Worm (Caenorhabditis elegans) whole organism, L4 larva: ENCODE results near the gene evl-14.
A peak's percentile ranks its signal among the peaks of the same experiment; 100 is the strongest.

Experiments
- F10B5.3 ChIP-seq: sonication (generic microtip); optimal IDR thresholded peaks from 2 replicates; lab custom pipeline; 2016; ENCODE audit warnings: mild to moderate bottlenecking, missing genetic modification characterization, missing compliant biosample characterization
- Y105C5A.15 ChIP-seq: fragments of 200-800 bp; sonication (Bioruptor generic); IDR thresholded peaks from 2 replicates; pipeline ENCODE4 v1.3.6; 2022; ENCODE audit warnings: missing genetic modification characterization, missing compliant biosample characterization
- aha-1 ChIP-seq: fragments of 150-350 bp; peaks from one replicate; lab custom pipeline; 2014; ENCODE audit warnings: missing biosample characterization, missing genetic modification characterization
- ama-1 ChIP-seq: fragments of 150-350 bp; optimal IDR thresholded peaks from 2 replicates; lab custom pipeline; 2014; ENCODE audit warnings: inconsistent platforms, mixed read lengths
- ceh-32 ChIP-seq: sonication (generic microtip); optimal IDR thresholded peaks from 2 replicates; lab custom pipeline; 2016; ENCODE audit warnings: mild to moderate bottlenecking, missing genetic modification characterization, missing compliant biosample characterization; ENCODE audit not compliant: poor library complexity
- ceh-44 ChIP-seq: fragments of 200-800 bp; sonication (Bioruptor generic); IDR thresholded peaks from 2 replicates; pipeline ENCODE4 v1.3.6; 2022; ENCODE audit warnings: missing genetic modification reagents, missing genetic modification characterization, missing compliant biosample characterization
- ceh-82 ChIP-seq: sonication (generic microtip); optimal IDR thresholded peaks from 2 replicates; lab custom pipeline; 2017; ENCODE audit warnings: missing biosample characterization, missing genetic modification characterization
- ctbp-1 ChIP-seq: fragments of 200-800 bp; sonication (Bioruptor generic); IDR thresholded peaks from 2 replicates; pipeline ENCODE4 v1.3.6; 2022; ENCODE audit warnings: missing genetic modification reagents, missing genetic modification characterization, missing compliant biosample characterization
- daf-16 ChIP-seq, 3 experiments: sonication (generic microtip); optimal IDR thresholded peaks; 2 replicates each; lab custom pipeline; 2016 to 2017; ENCODE audit warnings: missing genetic modification characterization in 3 of 3, missing genetic modification reagents in 3 of 3, mild to moderate bottlenecking in 2 of 3, missing compliant biosample characterization in 2 of 3, missing biosample characterization in 1 of 3, moderate library complexity in 1 of 3
- dpl-1 ChIP-seq: fragments of 150-350 bp; optimal IDR thresholded peaks from 2 replicates; lab custom pipeline; 2014; ENCODE audit warnings: missing biosample characterization, missing genetic modification reagents, missing genetic modification characterization
- fkh-10 ChIP-seq: fragments of 150-350 bp; optimal IDR thresholded peaks from 2 replicates; lab custom pipeline; 2014; ENCODE audit warnings: missing biosample characterization, missing genetic modification reagents, missing genetic modification characterization
- hlh-30 ChIP-seq: sonication (generic microtip); optimal IDR thresholded peaks from 2 replicates; lab custom pipeline; 2017; ENCODE audit warnings: antibody characterized with exemption, mild to moderate bottlenecking, missing genetic modification characterization, missing compliant biosample characterization; ENCODE audit not compliant: insufficient read depth
- jun-1 ChIP-seq: fragments of 150-350 bp; optimal IDR thresholded peaks from 2 replicates; lab custom pipeline; 2014; ENCODE audit warnings: missing biosample characterization, missing genetic modification reagents, missing genetic modification characterization
- lin-29 ChIP-seq: fragments of 200-800 bp; sonication (Bioruptor generic); IDR thresholded peaks from 2 replicates; pipeline ENCODE4 v1.3.6; 2022; ENCODE audit warnings: missing genetic modification reagents, missing genetic modification characterization, missing compliant biosample characterization
- lir-3 ChIP-seq: sonication (generic microtip); optimal IDR thresholded peaks from 2 replicates; lab custom pipeline; 2016; ENCODE audit warnings: mild to moderate bottlenecking, missing genetic modification characterization, missing compliant biosample characterization
- lsy-2 ChIP-seq, 2 experiments: fragments of 150-350 bp in 1 of 2; sonication (generic microtip) in 1 of 2; optimal IDR thresholded peaks; 2 replicates each; lab custom pipeline; 2014 to 2017; ENCODE audit warnings: missing biosample characterization in 2 of 2, missing genetic modification characterization in 2 of 2
- mdt-29 ChIP-seq: fragments of 200-800 bp; sonication (Bioruptor generic); IDR thresholded peaks from 2 replicates; pipeline ENCODE4 v1.3.6; 2022; ENCODE audit warnings: missing genetic modification reagents, missing genetic modification characterization, missing compliant biosample characterization
- mep-1 ChIP-seq: fragments of 150-350 bp; sonication (generic microtip); optimal IDR thresholded peaks from 3 replicates; lab custom pipeline; 2014; ENCODE audit warnings: missing biosample characterization, missing genetic modification characterization
- mes-2 ChIP-seq: sonication (generic microtip); optimal IDR thresholded peaks from 2 replicates; lab custom pipeline; 2016; ENCODE audit warnings: missing genotype, mild to moderate bottlenecking, missing genetic modification characterization, missing compliant biosample characterization; ENCODE audit not compliant: poor library complexity, severe bottlenecking
- mxl-3 ChIP-seq: fragments of 200-800 bp; sonication (Bioruptor generic); optimal IDR thresholded peaks from 2 replicates; lab custom pipeline; 2018; ENCODE audit warnings: mild to moderate bottlenecking, missing genetic modification characterization, missing compliant biosample characterization
- nhr-102 ChIP-seq: sonication (generic microtip); optimal IDR thresholded peaks from 2 replicates; lab custom pipeline; 2016; ENCODE audit warnings: mild to moderate bottlenecking, missing genetic modification characterization, moderate library complexity, missing compliant biosample characterization
- nhr-41 ChIP-seq: fragments of 200-800 bp; sonication (Bioruptor generic); IDR thresholded peaks from 2 replicates; pipeline ENCODE4 v1.3.6; 2022; ENCODE audit warnings: missing genetic modification reagents, missing genetic modification characterization, missing compliant biosample characterization
- nhr-77 ChIP-seq: fragments of 150-350 bp; optimal IDR thresholded peaks from 2 replicates; lab custom pipeline; 2014; ENCODE audit warnings: missing biosample characterization, missing genetic modification characterization
- saeg-2 ChIP-seq: fragments of 200-800 bp; sonication (Bioruptor generic); IDR thresholded peaks from 2 replicates; pipeline ENCODE4 v1.3.6; 2022; ENCODE audit warnings: missing genetic modification reagents, missing genetic modification characterization, missing compliant biosample characterization
- set-16 ChIP-seq: fragments of 200-800 bp; sonication (Bioruptor generic); IDR thresholded peaks from 2 replicates; pipeline ENCODE4 v1.3.6; 2022; ENCODE audit warnings: missing genetic modification reagents, missing genetic modification characterization, missing compliant biosample characterization
- skn-1 ChIP-seq: fragments of 150-350 bp; optimal IDR thresholded peaks from 2 replicates; lab custom pipeline; 2014; ENCODE audit warnings: missing biosample characterization, missing genetic modification characterization
- snpc-4 ChIP-seq: fragments of 150-350 bp; optimal IDR thresholded peaks from 2 replicates; lab custom pipeline; 2014; ENCODE audit warnings: missing biosample characterization, missing genetic modification characterization
- tag-97 ChIP-seq: fragments of 200-800 bp; sonication (Bioruptor generic); IDR thresholded peaks from 2 replicates; pipeline ENCODE4 v1.3.6; 2022; ENCODE audit warnings: missing genetic modification characterization, missing compliant biosample characterization
- unc-130 ChIP-seq: sonication (generic microtip); optimal IDR thresholded peaks from 2 replicates; lab custom pipeline; 2016; ENCODE audit warnings: missing genetic modification reagents, missing genetic modification characterization, missing compliant biosample characterization
- unc-62 ChIP-seq, 3 experiments: fragments of 150-350 bp in 1 of 3; sonication (generic microtip); optimal IDR thresholded peaks in 2 of 3; peaks in 1 of 3; 1 replicate in 1 of 3; 2 replicates in 2 of 3; lab custom pipeline; 2014 to 2017; ENCODE audit warnings: missing biosample characterization in 3 of 3, missing genetic modification characterization in 3 of 3, missing genetic modification reagents in 3 of 3, missing genotype in 1 of 3
- zag-1 ChIP-seq: fragments of 150-350 bp; optimal IDR thresholded peaks from 2 replicates; lab custom pipeline; 2014; ENCODE audit warnings: missing biosample characterization, missing genetic modification characterization
- zfp-3 ChIP-seq: fragments of 200-800 bp; sonication (Bioruptor generic); conservative IDR thresholded peaks from 2 replicates; pipeline ENCODE4 v1.3.6; 2022; ENCODE audit warnings: missing genetic modification reagents, missing genetic modification characterization, missing compliant biosample characterization
- ztf-11 ChIP-seq: fragments of 150-350 bp; optimal IDR thresholded peaks from 2 replicates; lab custom pipeline; 2014; ENCODE audit warnings: missing biosample characterization, missing genetic modification characterization

Gene evl-14

DNA sequence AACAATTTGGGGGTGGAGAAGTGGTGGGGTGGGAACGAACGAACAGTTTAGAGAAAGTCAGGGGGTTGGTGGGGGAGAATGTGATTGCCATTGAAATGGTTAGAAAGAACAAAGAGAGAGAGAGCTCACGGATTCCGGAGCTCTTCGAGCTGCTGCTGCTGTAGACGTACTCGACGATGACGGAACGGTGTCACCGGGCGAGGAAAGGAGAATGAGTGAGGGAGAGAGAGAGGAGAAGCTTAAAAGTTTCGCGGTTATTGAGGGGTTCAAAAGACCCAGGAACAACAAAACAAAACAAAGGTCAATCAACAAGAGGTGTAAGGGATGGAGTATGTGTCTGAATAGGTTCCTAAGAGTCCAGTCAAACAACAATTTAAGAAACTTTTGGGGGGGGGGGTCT is 36.7 kb downstream of the evl-14 start:
- TF ChIP-seq F10B5.3 (tag; lab: Kevin White, UChicago) (no peak), set-16 (GFP tag; lab: Robert Waterston, UW) (peak; percentile 32; the same call in 1 of the 2 replicates)

DNA sequence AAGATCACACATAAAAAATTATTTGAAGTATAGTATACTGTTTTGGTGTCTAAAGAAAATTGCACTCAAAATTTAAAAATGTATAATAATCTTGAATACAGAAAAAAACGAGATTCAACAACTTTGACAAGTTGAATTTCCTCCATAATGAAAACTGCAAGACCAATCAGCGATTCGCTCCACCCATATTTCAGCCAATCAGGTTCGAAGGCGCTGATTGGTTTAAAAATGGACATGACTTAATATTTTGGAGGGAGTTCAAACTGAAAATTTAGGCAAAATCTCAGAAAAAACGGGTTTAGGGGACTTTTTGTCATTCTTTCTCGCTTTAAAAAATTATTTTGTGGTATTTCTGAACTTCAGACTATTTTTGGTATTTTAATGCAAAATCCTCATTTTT is 37.2 kb downstream of the evl-14 start:
- TF ChIP-seq snpc-4 (tag; lab: Kevin White, UChicago), result no peak
- no peak for TF ChIP-seq skn-1
- no peak for TF ChIP-seq mep-1
- no peak for TF ChIP-seq tag-97 (GFP tag; lab: Robert Waterston, UW)
- TF ChIP-seq lsy-2 (tag; optimal IDR thresholded peaks at IDR 0.05; lab: Kevin White, UChicago), result no peak
- no peak for TF ChIP-seq fkh-10
- TF ChIP-seq lir-3 (tag; lab: Kevin White, UChicago), result no peak
- TF ChIP-seq ctbp-1 (GFP tag; lab: Robert Waterston, UW), result no peak
- TF ChIP-seq jun-1 (tag; lab: Kevin White, UChicago), result peak; percentile 15
- no peak for TF ChIP-seq Y105C5A.15 (GFP tag; lab: Robert Waterston, UW)
- peak in 1 of 2 experiments; percentile 23 for TF ChIP-seq unc-62 (GFP tag; optimal IDR thresholded peaks at IDR 0.05 in 1 of 2; lab: Kevin White, UChicago)
- no peak for TF ChIP-seq unc-62 (tag; optimal IDR thresholded peaks at IDR 0.05; lab: Kevin White, UChicago)
- TF ChIP-seq ceh-32, result no peak
- TF ChIP-seq zag-1, result no peak
- no peak for TF ChIP-seq ztf-11 (tag; lab: Kevin White, UChicago)
- TF ChIP-seq ceh-44 (GFP tag; lab: Robert Waterston, UW), result no peak
- peak; percentile 8 for TF ChIP-seq ama-1 (lab: Kevin White, UChicago)
- no peak for TF ChIP-seq saeg-2 (GFP tag; lab: Robert Waterston, UW)
- TF ChIP-seq dpl-1 (GFP tag; lab: Kevin White, UChicago), result peak; percentile 15
- TF ChIP-seq nhr-102 (tag; lab: Kevin White, UChicago), result no peak
- TF ChIP-seq mxl-3 (GFP tag; lab: Kevin White, UChicago), result no peak
- TF ChIP-seq unc-130, result no peak
- TF ChIP-seq hlh-30 (tag; lab: Kevin White, UChicago), result no peak
- TF ChIP-seq mes-2 (tag; lab: Kevin White, UChicago), result no peak
- no peak for TF ChIP-seq mdt-29
- TF ChIP-seq lin-29 (GFP tag; lab: Robert Waterston, UW), result no peak
- no peak for TF ChIP-seq aha-1 (tag; lab: Kevin White, UChicago)
- TF ChIP-seq nhr-77 (tag; lab: Kevin White, UChicago), result no peak
- TF ChIP-seq ceh-82, result no peak
- TF ChIP-seq zfp-3 (GFP tag; lab: Robert Waterston, UW), result no peak

DNA sequence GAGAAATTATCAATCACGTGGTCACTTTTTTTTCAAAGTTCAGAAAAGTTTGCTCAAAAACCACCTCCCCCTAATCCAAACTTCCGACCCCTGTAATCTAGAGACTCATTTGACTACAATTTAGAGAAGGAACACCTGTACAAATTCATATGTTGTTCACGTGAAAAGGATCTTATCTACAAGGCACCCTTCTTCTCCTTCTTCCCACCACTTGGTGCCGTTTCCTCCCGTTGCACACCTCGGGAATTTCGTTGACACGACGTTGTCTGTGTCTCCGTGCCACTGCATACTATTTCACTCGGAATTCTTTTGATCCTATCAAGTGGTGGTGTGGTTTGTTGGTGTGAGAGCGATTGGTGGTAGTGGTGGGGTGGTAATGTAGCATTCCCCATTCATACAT is 38.4 kb downstream of the evl-14 start:
- TF ChIP-seq nhr-41 (GFP tag; lab: Robert Waterston, UW) (no peak), unc-62 (GFP tag; optimal IDR thresholded peaks at IDR 0.05 in 1 of 2; lab: Kevin White, UChicago) (peak in 1 of 2 experiments; percentile 93), unc-62 (tag; optimal IDR thresholded peaks at IDR 0.05; lab: Kevin White, UChicago) (no peak)

DNA sequence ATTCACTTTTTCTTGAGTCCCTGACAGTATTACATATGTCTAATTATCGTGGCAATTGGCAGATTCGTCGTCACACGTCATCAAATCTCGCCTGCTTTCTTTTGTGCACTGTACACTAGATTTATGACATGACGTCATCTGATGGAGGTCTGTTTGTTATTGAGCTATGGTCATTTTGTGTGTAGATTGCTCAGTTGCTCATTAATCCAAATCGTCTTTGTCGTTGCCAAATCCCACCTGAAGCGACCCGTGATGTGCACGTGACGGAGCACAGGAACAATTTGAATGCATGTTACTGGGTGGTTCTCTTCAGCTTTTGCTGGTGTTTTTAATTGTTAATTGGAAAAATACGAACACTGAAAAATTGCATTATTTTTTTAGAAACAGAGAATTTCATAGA is 40.1 kb downstream of the evl-14 start:
- TF ChIP-seq zfp-3 (GFP tag; lab: Robert Waterston, UW) (0 out of 2 replicates have a peak, but pooled peaks have one; percentile 31), daf-16 (GFP tag; optimal IDR thresholded peaks at IDR 0.05; lab: Kevin White, UChicago) (no peak), daf-16 (tag; optimal IDR thresholded peaks at IDR 0.05; lab: Kevin White, UChicago) (no peak)

DNA sequence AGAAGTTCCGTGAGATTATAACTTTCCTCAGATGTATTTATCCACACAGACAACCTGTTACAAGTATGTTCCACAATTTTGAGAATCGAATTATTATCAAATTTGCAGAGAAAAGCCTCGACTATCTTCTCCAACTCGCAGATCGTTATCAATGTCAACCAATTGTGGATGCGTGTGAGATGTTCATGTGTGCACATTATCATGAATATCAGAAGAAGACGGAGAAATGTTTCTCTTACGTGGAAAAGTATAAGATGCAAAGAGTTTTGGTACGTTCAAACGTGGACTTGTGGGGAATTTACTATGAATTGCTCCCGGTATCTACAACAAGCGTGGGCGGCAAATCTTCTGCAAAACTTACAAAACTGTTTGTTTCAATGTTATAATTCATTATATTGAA is 41.9 kb downstream of the evl-14 start:
- TF ChIP-seq unc-62 (GFP tag; optimal IDR thresholded peaks at IDR 0.05 in 1 of 2; lab: Kevin White, UChicago) (peak in 1 of 2 experiments; percentile 92), unc-62 (tag; optimal IDR thresholded peaks at IDR 0.05; lab: Kevin White, UChicago) (no peak), tag-97 (GFP tag; lab: Robert Waterston, UW) (no peak)
